Worm (Caenorhabditis elegans): ENCODE data around the gene F37C12.21.

Gene F37C12.21

DNA sequence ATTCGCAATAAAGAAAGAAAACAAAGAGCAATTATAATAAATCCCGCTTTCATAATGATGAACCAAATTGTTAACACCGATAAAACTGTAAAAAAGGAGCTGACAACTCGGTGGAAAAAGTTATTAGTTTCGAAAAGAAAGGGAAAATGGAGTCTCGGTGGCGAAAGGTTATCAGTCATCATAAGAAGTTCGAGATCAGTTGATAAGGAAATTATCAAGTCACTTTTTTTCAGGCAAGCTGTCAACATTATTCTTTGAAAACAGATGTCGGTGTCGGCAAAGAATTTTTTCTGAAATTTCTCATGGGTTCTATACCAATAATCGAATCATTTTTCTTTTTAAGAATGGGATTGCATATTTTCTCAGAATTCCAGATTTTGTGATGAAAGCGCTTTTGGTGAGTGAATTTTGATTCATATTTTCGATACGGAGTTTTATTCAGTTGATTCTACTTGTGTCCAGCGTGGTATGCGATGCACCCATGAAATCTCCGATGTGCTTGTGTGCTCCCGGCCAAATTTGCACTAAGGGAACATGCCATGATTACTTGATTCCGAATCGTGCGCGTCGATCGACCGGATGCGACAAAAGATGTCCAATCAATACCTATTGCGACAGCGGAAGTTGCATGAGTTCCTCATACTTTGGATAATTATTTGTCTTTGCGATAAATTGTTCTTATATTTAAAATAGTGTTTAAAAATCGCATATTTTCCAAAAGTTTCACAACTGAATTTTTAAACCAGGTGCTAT, at the start of gene F37C12.21, which contains the start of gene F37C12.10:
Gene F37C12.21, plus strand, starts transcription at position 58 of the 753 bp plus-strand sequence.
Gene F37C12.10, minus strand, starts transcription at position 85 of the 753 bp plus-strand sequence.
- TF ChIP-seq klf-2 (GFP tag; conservative IDR thresholded peaks at IDR 0.05), result no peak

DNA sequence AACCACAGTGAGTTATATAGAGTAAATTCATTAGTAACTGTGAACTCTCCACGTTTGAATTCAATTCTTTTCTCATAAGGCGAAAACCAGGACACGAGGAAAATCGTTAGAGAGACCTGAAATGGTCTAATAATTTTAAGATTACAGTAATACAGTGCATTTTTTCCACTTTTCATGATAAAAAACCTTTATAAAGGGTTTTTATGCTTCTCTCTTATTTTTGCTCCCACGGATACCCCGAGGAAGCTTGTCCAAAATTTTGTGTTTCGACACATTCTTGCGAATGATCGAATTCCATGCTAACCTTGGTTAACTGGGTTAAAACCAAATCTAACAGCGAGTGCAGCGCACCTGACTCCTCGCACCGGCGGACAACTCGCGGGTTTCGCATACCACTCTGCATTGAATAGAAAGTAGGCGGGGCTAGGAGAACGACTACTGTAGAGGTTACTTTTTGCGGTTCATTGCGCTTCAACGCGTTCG, 47.9 kb upstream of the F37C12.21 start:
- TF ChIP-seq flt-1 (GFP tag; IDR thresholded peaks at IDR 0.05), result peak; percentile 63; the same call in 1 of the 2 replicates
- TF ChIP-seq med-1 (GFP tag; optimal IDR thresholded peaks at IDR 0.05; ENCODE audit: insufficient read depth), result no peak

DNA sequence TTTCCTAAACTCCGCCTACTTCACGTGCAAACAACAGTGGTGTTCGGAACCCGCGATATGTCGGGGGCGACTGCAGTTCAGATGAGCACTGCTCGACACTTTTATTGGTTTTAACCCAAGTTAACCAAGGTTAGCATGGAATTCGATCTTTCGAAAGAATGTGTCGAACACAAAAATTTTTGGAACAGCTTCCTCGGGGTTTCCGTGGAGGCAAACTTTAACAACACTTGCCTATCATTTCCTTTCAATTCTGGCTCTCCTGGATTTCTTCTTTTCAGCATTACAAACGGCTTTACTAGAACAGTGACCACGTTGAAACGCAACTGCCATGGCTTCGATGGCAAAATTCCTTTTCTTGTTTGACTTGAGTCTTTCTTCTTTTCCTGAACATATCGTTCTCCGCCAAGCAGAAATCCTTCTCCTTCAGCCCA, 46.9 kb upstream of the F37C12.21 start:
- TF ChIP-seq klf-2 (GFP tag; conservative IDR thresholded peaks at IDR 0.05) (no peak), ztf-29 (GFP tag; IDR thresholded peaks at IDR 0.05) (no peak), cog-1 (tag; optimal IDR thresholded peaks at IDR 0.05) (no peak), flt-1 (GFP tag; IDR thresholded peaks at IDR 0.05) (no peak), med-1 (GFP tag; optimal IDR thresholded peaks at IDR 0.05; ENCODE audit: insufficient read depth) (no peak), T22C8.4 (GFP tag; IDR thresholded peaks at IDR 0.05) (no peak), ztf-23 (GFP tag; IDR thresholded peaks at IDR 0.05) (no peak)

DNA sequence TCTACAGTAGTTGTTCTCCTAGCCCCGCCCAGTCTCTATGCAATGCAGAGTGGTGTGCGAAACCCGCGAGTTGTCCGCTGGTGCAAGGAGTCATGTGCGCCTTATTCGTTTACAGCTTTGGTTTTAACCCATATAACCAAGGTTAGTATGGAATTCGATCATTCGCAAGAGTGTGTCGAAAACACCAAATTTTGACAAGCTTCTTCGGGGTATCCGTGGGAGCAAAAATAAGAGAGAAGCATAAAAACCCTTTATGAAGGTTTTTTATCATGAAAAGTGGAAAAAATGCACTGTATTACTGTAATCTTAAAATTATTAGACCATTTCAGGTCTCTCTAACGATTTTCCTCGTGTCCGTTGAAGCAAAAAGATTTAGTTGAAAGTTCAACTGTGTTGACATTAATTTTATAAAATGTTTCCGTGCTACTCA, 46.0 kb upstream of the F37C12.21 start:
- TF ChIP-seq flt-1 (GFP tag; IDR thresholded peaks at IDR 0.05) (no peak), ztf-29 (GFP tag; IDR thresholded peaks at IDR 0.05) (no peak), klf-2 (GFP tag; conservative IDR thresholded peaks at IDR 0.05) (no peak), T22C8.4 (GFP tag; IDR thresholded peaks at IDR 0.05) (no peak)

DNA sequence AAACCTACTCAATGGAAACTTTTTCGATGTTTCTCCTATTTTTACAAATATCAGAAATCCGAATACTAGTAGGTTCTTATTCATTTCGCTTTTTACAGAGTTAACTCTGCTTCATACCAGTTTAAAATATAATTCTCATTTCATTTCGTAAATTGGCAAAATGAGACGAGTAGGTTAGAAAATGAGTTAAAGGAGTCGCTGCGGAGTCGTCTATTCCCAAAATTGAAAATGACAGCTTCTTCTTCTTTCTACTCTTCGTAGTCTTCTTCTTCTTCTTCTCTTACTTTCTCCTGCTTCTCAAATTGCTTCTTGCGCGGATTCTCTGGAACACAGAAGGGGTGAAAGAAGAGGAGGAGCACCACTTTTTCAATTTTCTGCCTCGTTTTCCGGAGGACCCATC, 43.4 kb upstream of the F37C12.21 start, which contains the start of gene glr-2:
Gene glr-2, minus strand, starts transcription at position 211 of the 400 bp plus-strand sequence.
- 0 out of 2 replicates have a peak, but pooled peaks have one; percentile 48 for TF ChIP-seq ztf-23 (GFP tag; IDR thresholded peaks at IDR 0.05)
- TF ChIP-seq ref-1 (GFP tag; conservative IDR thresholded peaks at IDR 0.05), result no peak

DNA sequence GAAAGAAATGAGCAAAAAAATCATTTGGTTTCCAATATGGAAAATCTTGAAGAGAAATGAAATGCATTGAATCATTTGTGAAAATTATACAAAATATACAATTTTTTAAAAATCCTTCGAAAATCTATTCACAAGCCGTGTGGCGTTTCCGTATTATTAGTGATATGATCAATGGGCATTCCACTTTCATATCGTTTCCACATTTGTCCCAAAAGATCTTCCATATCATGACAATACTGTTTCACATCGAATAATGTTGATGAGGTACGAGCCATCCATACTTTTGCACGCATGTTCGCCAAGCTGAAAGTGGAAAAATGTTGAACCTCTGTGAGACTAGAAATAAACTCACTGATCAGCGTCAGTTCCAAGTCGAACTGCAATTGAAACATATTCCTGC, 41.8 kb upstream of the F37C12.21 start:
- TF ChIP-seq tab-1 (GFP tag; IDR thresholded peaks at IDR 0.05) (no peak), ztf-29 (GFP tag; IDR thresholded peaks at IDR 0.05) (no peak), klf-2 (GFP tag; conservative IDR thresholded peaks at IDR 0.05) (no peak), ztf-23 (GFP tag; IDR thresholded peaks at IDR 0.05) (no peak), T22C8.4 (GFP tag; IDR thresholded peaks at IDR 0.05) (no peak), flt-1 (GFP tag; IDR thresholded peaks at IDR 0.05) (no peak), cog-1 (tag; optimal IDR thresholded peaks at IDR 0.05) (no peak), ref-1 (GFP tag; conservative IDR thresholded peaks at IDR 0.05) (no peak), med-1 (GFP tag; optimal IDR thresholded peaks at IDR 0.05; ENCODE audit: insufficient read depth) (no peak)

DNA sequence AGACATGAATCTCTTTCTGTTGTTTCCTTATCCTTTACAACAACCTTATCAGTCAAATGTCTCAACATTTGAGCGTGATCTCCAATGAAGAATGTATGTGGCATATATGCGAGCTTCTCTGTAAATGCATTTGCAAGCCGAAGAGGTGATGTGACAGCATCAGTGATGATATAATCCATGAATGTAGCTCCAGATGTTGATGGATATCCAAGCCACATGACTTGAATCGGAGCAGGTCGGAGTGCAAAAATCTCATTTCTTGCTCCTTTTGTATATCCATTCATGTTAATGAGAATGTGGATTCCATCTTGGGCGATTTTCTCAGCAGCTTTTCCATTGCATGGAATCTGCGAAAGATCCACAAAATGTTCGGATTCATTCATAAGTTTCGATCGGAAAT, 40.0 kb upstream of the F37C12.21 start:
- TF ChIP-seq ref-1 (GFP tag; conservative IDR thresholded peaks at IDR 0.05), result no peak
- no peak for TF ChIP-seq med-1 (GFP tag; optimal IDR thresholded peaks at IDR 0.05; ENCODE audit: insufficient read depth)

DNA sequence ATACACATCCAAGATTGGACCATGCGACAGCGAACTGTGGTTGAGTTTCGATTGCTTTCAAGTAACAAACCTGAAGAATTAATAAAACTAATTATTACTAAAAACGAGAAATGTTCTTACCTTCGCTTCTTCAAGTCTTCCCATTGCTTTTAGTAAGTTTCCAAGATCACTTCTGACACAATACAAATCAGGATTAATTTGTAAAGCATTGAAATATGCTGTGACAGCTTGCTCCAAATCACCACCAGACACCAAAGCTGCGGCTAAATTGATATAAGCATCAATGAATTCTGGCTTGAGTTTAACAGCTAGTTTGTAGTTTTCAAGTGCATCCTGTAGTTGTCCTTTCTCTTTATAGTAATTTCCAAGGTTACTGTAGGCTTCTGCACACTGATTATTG, 38.0 kb upstream of the F37C12.21 start:
- TF ChIP-seq tab-1 (GFP tag; IDR thresholded peaks at IDR 0.05) (no peak), klf-2 (GFP tag; conservative IDR thresholded peaks at IDR 0.05) (no peak), ref-1 (GFP tag; conservative IDR thresholded peaks at IDR 0.05) (no peak), med-1 (GFP tag; optimal IDR thresholded peaks at IDR 0.05; ENCODE audit: insufficient read depth) (no peak), T22C8.4 (GFP tag; IDR thresholded peaks at IDR 0.05) (no peak), cog-1 (tag; optimal IDR thresholded peaks at IDR 0.05) (no peak), ztf-29 (GFP tag; IDR thresholded peaks at IDR 0.05) (no peak), ztf-23 (GFP tag; IDR thresholded peaks at IDR 0.05) (no peak), flt-1 (GFP tag; IDR thresholded peaks at IDR 0.05) (no peak)

DNA sequence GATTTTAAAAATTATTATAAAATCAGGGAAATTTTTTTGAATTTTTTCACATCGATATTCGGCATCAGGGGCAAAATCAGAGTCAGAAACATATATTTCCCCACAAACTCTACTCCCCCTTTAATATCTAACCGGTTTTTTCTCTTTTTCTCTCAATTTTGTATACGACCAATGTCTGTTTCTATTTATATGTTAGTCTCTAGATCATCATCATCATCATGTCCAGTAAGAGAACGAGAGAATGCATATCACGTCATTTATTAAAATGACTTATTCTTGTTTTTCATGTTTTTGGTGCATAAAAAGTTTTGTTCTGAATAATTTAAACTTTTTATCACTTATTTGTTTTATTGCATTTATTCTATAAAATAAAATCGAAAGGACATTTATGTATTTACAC, 35.6 kb upstream of the F37C12.21 start:
- TF ChIP-seq T22C8.4 (GFP tag; IDR thresholded peaks at IDR 0.05), result no peak
- no peak for TF ChIP-seq tab-1 (GFP tag; IDR thresholded peaks at IDR 0.05)
- no peak for TF ChIP-seq cog-1 (tag; optimal IDR thresholded peaks at IDR 0.05)
- TF ChIP-seq klf-2 (GFP tag; conservative IDR thresholded peaks at IDR 0.05), result no peak
- TF ChIP-seq ztf-29 (GFP tag; IDR thresholded peaks at IDR 0.05), result no peak
- no peak for TF ChIP-seq ref-1 (GFP tag; conservative IDR thresholded peaks at IDR 0.05)
- TF ChIP-seq med-1 (GFP tag; optimal IDR thresholded peaks at IDR 0.05; ENCODE audit: insufficient read depth), result no peak
- no peak for TF ChIP-seq flt-1 (GFP tag; IDR thresholded peaks at IDR 0.05)
- TF ChIP-seq ztf-23 (GFP tag; IDR thresholded peaks at IDR 0.05), result no peak

DNA sequence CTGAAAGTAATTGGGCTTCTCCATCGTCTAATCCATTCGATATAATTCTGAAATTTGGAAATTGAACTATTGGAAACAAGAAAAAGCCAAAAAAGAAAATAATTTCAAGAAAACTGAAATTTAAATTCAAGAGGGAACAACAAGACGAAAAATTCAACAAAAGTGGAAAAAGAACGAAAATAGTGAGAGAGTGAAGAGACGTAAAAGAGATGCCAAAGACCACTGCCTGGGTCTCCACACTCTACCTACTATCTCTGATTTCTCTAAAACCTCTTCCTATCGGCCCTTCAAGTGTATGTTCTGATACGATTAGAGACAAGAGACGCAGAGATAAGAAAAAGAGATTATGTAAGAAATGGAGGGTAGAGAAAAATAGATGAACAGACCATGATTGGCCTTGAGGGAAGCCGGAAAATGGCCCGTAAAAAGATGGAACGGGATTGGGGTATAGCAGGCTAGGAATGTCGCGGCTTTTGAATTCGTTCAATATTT, 34.4 kb upstream of the F37C12.21 start, which contains the start of gene ogt-1:
Gene ogt-1, minus strand, starts transcription at position 51 of the 492 bp plus-strand sequence.
- TF ChIP-seq T22C8.4 (GFP tag; IDR thresholded peaks at IDR 0.05), result no peak
- no peak for TF ChIP-seq ref-1 (GFP tag; conservative IDR thresholded peaks at IDR 0.05)
- TF ChIP-seq klf-2 (GFP tag; conservative IDR thresholded peaks at IDR 0.05), result no peak
- TF ChIP-seq ztf-29 (GFP tag; IDR thresholded peaks at IDR 0.05), result peak; percentile 69; the same call in 1 of the 2 replicates
- TF ChIP-seq tab-1 (GFP tag; IDR thresholded peaks at IDR 0.05), result no peak
- TF ChIP-seq cog-1 (tag; optimal IDR thresholded peaks at IDR 0.05), result peak; percentile 47
- peak; percentile 57; the same call in 1 of the 2 replicates for TF ChIP-seq ztf-23 (GFP tag; IDR thresholded peaks at IDR 0.05)
- TF ChIP-seq flt-1 (GFP tag; IDR thresholded peaks at IDR 0.05), result no peak
- no peak for TF ChIP-seq med-1 (GFP tag; optimal IDR thresholded peaks at IDR 0.05; ENCODE audit: insufficient read depth)
